Fruit fly (Drosophila melanogaster): Measurements from ENCODE around the gene RpS13.

dm6 chr2L:8394840-8395239 is 30.4 kb upstream of the RpS13 start, which contains the start of gene Peritrophin-15b:
- TF ChIP-seq pan (optimal IDR thresholded peaks at IDR 0.05) (no peak), usp (GFP tag; optimal IDR thresholded peaks at IDR 0.05) (no peak), psq (optimal IDR thresholded peaks at IDR 0.05) (no peak), EcR (GFP tag; optimal IDR thresholded peaks at IDR 0.05) (no peak)
